Worm (Caenorhabditis elegans) whole organism, L4/young adult: ENCODE measurements around the gene srj-40.

Experiments used
- W03F9.2 ChIP-seq: fragments of 150-350 bp; optimal IDR thresholded peaks from 2 replicates; lab custom pipeline; 2014; ENCODE audit warnings: missing biosample characterization, missing genetic modification characterization
- him-1 ChIP-seq: sonication (generic microtip); optimal IDR thresholded peaks from 2 replicates; lab custom pipeline; 2016; ENCODE audit warnings: missing genotype, missing genetic modification reagents, missing genetic modification characterization, missing compliant biosample characterization

ce11 chrV:4104298-4104697 lies 2.6 kb downstream of the srj-40 start, which contains the start of gene srj-39:
- TF ChIP-seq W03F9.2 (tag; lab: Kevin White, UChicago): no peak
- TF ChIP-seq him-1: no peak
